Worm (Caenorhabditis elegans) whole organism, late embryonic: ENCODE measurements around the gene R11H6.5.

Experiments used
- T23F11.4 ChIP-seq: fragments of 200-800 bp; sonication (Bioruptor generic); optimal IDR thresholded peaks from 2 replicates; lab custom pipeline; 2018; ENCODE audit warnings: mild to moderate bottlenecking, missing genetic modification characterization, missing compliant biosample characterization
- ama-1 ChIP-seq: fragments of 150-350 bp; optimal IDR thresholded peaks from 2 replicates; lab custom pipeline; 2014
- ceh-14 ChIP-seq: sonication (generic microtip); optimal IDR thresholded peaks from 2 replicates; lab custom pipeline; 2016; ENCODE audit warnings: missing genotype, missing genetic modification characterization, missing compliant biosample characterization
- ceh-22 ChIP-seq: sonication (generic microtip); optimal IDR thresholded peaks from 2 replicates; lab custom pipeline; 2017; ENCODE audit warnings: missing biosample characterization, missing genetic modification characterization
- ceh-45 ChIP-seq: fragments of 200-800 bp; sonication (Bioruptor generic); IDR thresholded peaks from 2 replicates; pipeline ENCODE4 v1.3.6; 2022; ENCODE audit warnings: missing genetic modification reagents, missing genetic modification characterization, missing compliant biosample characterization
- dmd-4 ChIP-seq: sonication (generic microtip); optimal IDR thresholded peaks from 2 replicates; lab custom pipeline; 2016; ENCODE audit warnings: borderline replicate concordance, missing genetic modification characterization, missing compliant biosample characterization
- fkh-10 ChIP-seq: fragments of 150-350 bp; optimal IDR thresholded peaks from 2 replicates; lab custom pipeline; 2014; ENCODE audit warnings: missing biosample characterization, missing genetic modification reagents, missing genetic modification characterization
- hlh-30 ChIP-seq: sonication (generic microtip); optimal IDR thresholded peaks from 2 replicates; lab custom pipeline; 2017; ENCODE audit warnings: antibody characterized with exemption, missing genetic modification characterization, missing compliant biosample characterization; ENCODE audit not compliant: insufficient read depth
- odd-2 ChIP-seq: sonication (generic microtip); optimal IDR thresholded peaks from 2 replicates; lab custom pipeline; 2017; ENCODE audit warnings: antibody characterized with exemption, mild to moderate bottlenecking, missing genetic modification characterization, missing compliant biosample characterization
- ref-2 ChIP-seq: sonication (generic microtip); optimal IDR thresholded peaks from 2 replicates; lab custom pipeline; 2016; ENCODE audit warnings: missing genetic modification characterization, missing compliant biosample characterization
- tbx-2 ChIP-seq: sonication (generic microtip); optimal IDR thresholded peaks from 2 replicates; lab custom pipeline; 2016; ENCODE audit warnings: missing genetic modification characterization, missing compliant biosample characterization
- unc-3 ChIP-seq, 2 experiments: fragments of 200-800 bp in 1 of 2; sonication (Bioruptor generic) in 1 of 2; sonication (generic microtip) in 1 of 2; conservative IDR thresholded peaks in 1 of 2; optimal IDR thresholded peaks in 1 of 2; 2 replicates each; pipeline versions ENCODE4 v1.3.6 to Lab custom; 2016 to 2022; ENCODE audit warnings: missing compliant biosample characterization in 2 of 2, missing genetic modification characterization in 2 of 2, missing genetic modification reagents in 1 of 2

DNA sequence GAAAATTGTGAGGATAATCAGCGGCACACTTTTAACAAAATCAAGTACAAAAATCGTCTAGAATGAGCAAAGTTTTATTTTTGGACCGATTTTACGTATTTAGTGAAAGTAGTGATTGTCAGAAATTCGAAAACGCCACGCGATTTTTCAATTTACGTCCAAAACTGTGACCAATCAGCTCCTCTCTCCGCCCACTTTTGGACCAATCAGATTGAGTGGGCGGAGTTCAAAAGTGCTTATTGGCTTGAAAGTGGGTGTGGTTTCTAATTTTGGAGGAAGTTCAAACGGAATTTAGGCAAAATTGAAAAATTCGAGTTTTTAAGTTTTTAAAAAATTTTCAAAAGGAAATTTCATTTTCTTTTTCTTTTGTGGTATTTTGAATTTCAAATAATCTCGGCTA, 2.4 kb upstream of the R11H6.5 start:
- TF ChIP-seq ceh-14 (tag; lab: Kevin White, UChicago) (no peak), hlh-30 (tag; lab: Kevin White, UChicago) (no peak), T23F11.4 (GFP tag; lab: Kevin White, UChicago) (no peak), ref-2 (no peak), dmd-4 (tag; lab: Kevin White, UChicago) (no peak), unc-3 (GFP tag; conservative IDR thresholded peaks at IDR 0.05; lab: Robert Waterston, UW) (no peak), unc-3 (tag; optimal IDR thresholded peaks at IDR 0.05; lab: Kevin White, UChicago) (no peak), ceh-45 (GFP tag; lab: Robert Waterston, UW) (no peak), odd-2 (tag; lab: Kevin White, UChicago) (no peak), tbx-2 (tag; lab: Kevin White, UChicago) (no peak), ceh-22 (no peak), fkh-10 (no peak), ama-1 (lab: Kevin White, UChicago) (no peak)
